Worm (Caenorhabditis elegans) whole organism, midembryonic: ENCODE data around the gene tyr-1.

ENCODE experiments used
- T22C8.4 ChIP-seq: fragments of 200-800 bp; sonication (Bioruptor generic); IDR thresholded peaks from 2 replicates; pipeline ENCODE4 v1.3.6; 2022; ENCODE audit warnings: missing genetic modification characterization, missing compliant biosample characterization
- cog-1 ChIP-seq: sonication (generic microtip); optimal IDR thresholded peaks from 2 replicates; lab custom pipeline; 2016; ENCODE audit warnings: missing genetic modification characterization, missing compliant biosample characterization
- flt-1 ChIP-seq: fragments of 200-800 bp; sonication (Bioruptor generic); IDR thresholded peaks from 2 replicates; pipeline ENCODE4 v1.3.6; 2022; ENCODE audit warnings: missing genetic modification characterization, missing compliant biosample characterization
- klf-2 ChIP-seq: fragments of 200-800 bp; sonication (Bioruptor generic); conservative IDR thresholded peaks from 2 replicates; pipeline ENCODE4 v1.3.6; 2022; ENCODE audit warnings: missing genetic modification reagents, missing genetic modification characterization, missing compliant biosample characterization
- med-1 ChIP-seq: sonication (generic microtip); optimal IDR thresholded peaks from 2 replicates; lab custom pipeline; 2017; ENCODE audit warnings: missing genetic modification characterization, mild to moderate bottlenecking, missing compliant biosample characterization, antibody characterized with exemption, missing genetic modification reagents; ENCODE audit not compliant: insufficient read depth
- ref-1 ChIP-seq: fragments of 200-800 bp; sonication (Bioruptor generic); conservative IDR thresholded peaks from 2 replicates; pipeline ENCODE4 v1.3.6; 2022; ENCODE audit warnings: missing genetic modification reagents, missing genetic modification characterization, missing compliant biosample characterization
- tab-1 ChIP-seq: fragments of 200-800 bp; sonication (Bioruptor generic); IDR thresholded peaks from 2 replicates; pipeline ENCODE4 v1.3.6; 2022; ENCODE audit warnings: missing genetic modification characterization, missing compliant biosample characterization
- ztf-23 ChIP-seq: fragments of 200-800 bp; sonication (Bioruptor generic); IDR thresholded peaks from 2 replicates; pipeline ENCODE4 v1.3.6; 2022; ENCODE audit warnings: missing genetic modification reagents, missing genetic modification characterization, missing compliant biosample characterization
- ztf-29 ChIP-seq: fragments of 200-800 bp; sonication (Bioruptor generic); IDR thresholded peaks from 2 replicates; pipeline ENCODE4 v1.3.6; 2022; ENCODE audit warnings: missing genetic modification reagents, missing genetic modification characterization, missing compliant biosample characterization

The tyr-1 gene

ce11 chrIII:7854494-7855184 is 18.9 kb upstream of the tyr-1 start, which contains the start of gene rpl-35:
TSS of gene rpl-35 (plus strand) at chrIII:7855134.
- TF ChIP-seq klf-2 (GFP tag; lab: Robert Waterston, UW) = peak; percentile 70; the same call in 1 of the 2 replicates
- peak; percentile 61 for TF ChIP-seq ref-1 (GFP tag; lab: Robert Waterston, UW)
- TF ChIP-seq tab-1 (GFP tag; lab: Robert Waterston, UW) = peak; percentile 83
- TF ChIP-seq T22C8.4 = peak; percentile 76
- peak; percentile 77 for TF ChIP-seq ztf-29 (GFP tag; lab: Robert Waterston, UW)
- peak; percentile 48 for TF ChIP-seq med-1 (GFP tag; lab: Kevin White, UChicago)
- TF ChIP-seq cog-1 (tag; lab: Kevin White, UChicago) = peak; percentile 99
- peak; percentile 94 for TF ChIP-seq ztf-23
- peak; percentile 92 for TF ChIP-seq flt-1 (GFP tag; lab: Robert Waterston, UW)

DNA sequence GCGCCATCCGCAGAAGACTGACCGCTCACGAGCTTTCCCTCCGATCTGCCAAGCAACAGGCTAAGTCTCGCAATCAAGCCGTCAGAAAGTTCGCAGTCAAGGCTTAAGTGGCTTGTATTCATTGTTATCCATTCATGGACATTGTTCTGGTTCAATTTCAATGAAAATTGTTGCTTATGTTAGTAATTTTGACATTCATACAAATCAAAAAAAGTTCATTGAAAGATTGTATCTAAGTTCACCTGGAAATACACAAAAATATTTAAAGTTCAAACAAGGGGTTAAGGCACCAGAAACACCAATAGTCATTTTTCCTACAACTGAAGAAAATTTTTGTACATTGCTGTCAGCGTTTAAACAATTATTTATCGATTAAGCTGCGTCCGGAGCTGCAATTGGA is 18.1 kb upstream of the tyr-1 start:
- no peak for TF ChIP-seq flt-1 (GFP tag; lab: Robert Waterston, UW)
- TF ChIP-seq ref-1 (GFP tag; lab: Robert Waterston, UW) = no peak
- no peak for TF ChIP-seq med-1 (GFP tag; lab: Kevin White, UChicago)
- TF ChIP-seq ztf-23 = no peak

DNA sequence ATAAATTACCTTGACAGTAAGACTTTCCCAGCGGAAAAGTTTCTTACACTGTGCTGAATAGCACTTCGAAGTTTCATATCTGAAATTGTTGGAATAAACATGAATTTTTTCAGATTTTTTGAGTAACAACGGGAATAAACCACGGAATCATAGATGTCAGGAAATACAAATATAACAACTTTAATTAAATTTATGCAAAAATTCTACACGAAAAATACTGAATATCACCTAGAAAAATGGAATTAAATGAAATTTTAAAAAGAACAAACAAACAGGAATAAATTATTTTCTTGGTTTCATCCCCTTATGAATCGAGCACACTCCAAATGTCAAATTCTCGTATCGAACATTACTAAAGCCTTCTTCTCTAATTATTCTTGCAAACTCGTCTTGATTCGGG is 16.4 kb upstream of the tyr-1 start, which contains the start of gene tag-307:
tag-307 (minus strand) TSS at position 101 of the 400 bp plus-strand sequence.
- no peak for TF ChIP-seq med-1 (GFP tag; lab: Kevin White, UChicago)
- no peak for TF ChIP-seq T22C8.4
- TF ChIP-seq tab-1 (GFP tag; lab: Robert Waterston, UW) = no peak
- no peak for TF ChIP-seq cog-1 (tag; lab: Kevin White, UChicago)
- no peak for TF ChIP-seq klf-2 (GFP tag; lab: Robert Waterston, UW)
- TF ChIP-seq ztf-23 = no peak
- TF ChIP-seq flt-1 (GFP tag; lab: Robert Waterston, UW) = no peak
- no peak for TF ChIP-seq ztf-29 (GFP tag; lab: Robert Waterston, UW)
- TF ChIP-seq ref-1 (GFP tag; lab: Robert Waterston, UW) = no peak

ce11 chrIII:7858407-7859029 is 15.1 kb upstream of the tyr-1 start, which contains the start of the genes coq-5 and ufm-1:
TSS of gene coq-5 (minus strand) at chrIII:7858457.
TSS of gene ufm-1 (plus strand) at chrIII:7858979.
- TF ChIP-seq ztf-23 = no peak
- TF ChIP-seq ztf-29 (GFP tag; lab: Robert Waterston, UW) = no peak
- TF ChIP-seq med-1 (GFP tag; lab: Kevin White, UChicago) = no peak
- TF ChIP-seq flt-1 (GFP tag; lab: Robert Waterston, UW) = no peak

- no peak for TF ChIP-seq med-1 (GFP tag; lab: Kevin White, UChicago)
- TF ChIP-seq flt-1 (GFP tag; lab: Robert Waterston, UW) = no peak
- no peak for TF ChIP-seq T22C8.4
- no peak for TF ChIP-seq cog-1 (tag; lab: Kevin White, UChicago)
- no peak for TF ChIP-seq klf-2 (GFP tag; lab: Robert Waterston, UW)
- TF ChIP-seq ztf-23 = no peak
- no peak for TF ChIP-seq tab-1 (GFP tag; lab: Robert Waterston, UW)
- no peak for TF ChIP-seq ref-1 (GFP tag; lab: Robert Waterston, UW)
- no peak for TF ChIP-seq ztf-29 (GFP tag; lab: Robert Waterston, UW)
Observed at ce11 chrIII:7859313-7859712, 14.3 kb upstream of the tyr-1 start, which contains the start of gene tomm-7. TSS of gene tomm-7 (plus strand) at chrIII:7859613.

DNA sequence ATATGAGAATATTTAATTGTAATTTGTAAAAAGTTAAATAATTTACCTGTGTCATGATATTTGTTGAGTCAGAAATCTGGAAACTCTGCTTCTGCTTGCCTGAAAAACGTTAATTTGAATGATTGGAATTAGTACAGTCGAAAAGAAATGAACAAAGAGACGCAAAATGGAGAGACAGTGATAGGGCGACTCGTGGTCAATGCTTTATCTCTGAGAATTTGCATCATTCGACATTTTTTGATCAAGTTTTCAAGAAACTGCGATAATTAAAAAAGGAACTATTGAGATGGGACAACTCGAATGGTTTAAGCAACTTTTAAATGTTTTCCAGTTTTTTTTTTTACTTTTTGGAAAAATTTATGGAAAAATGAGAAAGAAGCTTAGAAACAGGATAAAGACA is 12.7 kb upstream of the tyr-1 start, which contains the start of gene cuc-1:
cuc-1 (minus strand) TSS at position 101 of the 400 bp plus-strand sequence.
- no peak for TF ChIP-seq ztf-23
- no peak for TF ChIP-seq flt-1 (GFP tag; lab: Robert Waterston, UW)
- TF ChIP-seq tab-1 (GFP tag; lab: Robert Waterston, UW) = no peak
- no peak for TF ChIP-seq T22C8.4
- no peak for TF ChIP-seq ref-1 (GFP tag; lab: Robert Waterston, UW)
- TF ChIP-seq med-1 (GFP tag; lab: Kevin White, UChicago) = no peak
- TF ChIP-seq ztf-29 (GFP tag; lab: Robert Waterston, UW) = no peak
- no peak for TF ChIP-seq klf-2 (GFP tag; lab: Robert Waterston, UW)
- TF ChIP-seq cog-1 (tag; lab: Kevin White, UChicago) = no peak

- TF ChIP-seq ref-1 (GFP tag; lab: Robert Waterston, UW) = no peak
- TF ChIP-seq flt-1 (GFP tag; lab: Robert Waterston, UW) = no peak
- no peak for TF ChIP-seq cog-1 (tag; lab: Kevin White, UChicago)
- TF ChIP-seq tab-1 (GFP tag; lab: Robert Waterston, UW) = no peak
- no peak for TF ChIP-seq klf-2 (GFP tag; lab: Robert Waterston, UW)
- TF ChIP-seq ztf-29 (GFP tag; lab: Robert Waterston, UW) = no peak
- no peak for TF ChIP-seq ztf-23
- TF ChIP-seq med-1 (GFP tag; lab: Kevin White, UChicago) = no peak
- no peak for TF ChIP-seq T22C8.4
Observed at ce11 chrIII:7861535-7862120, 12.0 kb upstream of the tyr-1 start, which contains the start of gene snr-5. TSS of gene snr-5 (plus strand) at chrIII:7862070.

DNA sequence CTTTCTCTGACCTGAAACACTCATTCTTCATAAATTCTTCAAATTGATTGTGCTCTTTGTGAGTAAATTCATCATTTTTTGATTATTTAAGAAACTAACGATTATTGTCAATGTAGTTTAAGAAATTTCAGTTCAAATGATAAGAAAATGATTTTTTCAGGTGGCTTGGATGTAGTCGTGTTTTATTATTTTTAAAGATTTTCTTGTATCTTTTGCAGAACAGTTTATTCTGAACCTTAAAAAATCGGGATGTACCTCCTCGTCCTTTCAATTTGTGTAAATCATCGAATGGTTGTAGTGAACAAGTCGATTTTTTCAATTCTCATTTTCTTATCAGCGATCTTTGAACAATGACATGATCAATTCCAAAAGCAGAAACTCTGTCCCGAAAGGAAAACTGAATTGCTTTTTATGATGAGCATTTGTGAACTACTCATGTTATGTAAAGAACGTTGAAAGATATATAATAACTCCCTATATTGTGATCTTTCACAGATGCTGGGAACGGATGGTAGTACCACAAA is 8.3 kb upstream of the tyr-1 start, which contains the start of gene slc-17.3:
slc-17.3 (minus strand) TSS at position 51 of the 524 bp plus-strand sequence.
- no peak for TF ChIP-seq cog-1 (tag; lab: Kevin White, UChicago)
- TF ChIP-seq tab-1 (GFP tag; lab: Robert Waterston, UW) = no peak
- TF ChIP-seq T22C8.4 = no peak
- TF ChIP-seq med-1 (GFP tag; lab: Kevin White, UChicago) = no peak
- no peak for TF ChIP-seq ref-1 (GFP tag; lab: Robert Waterston, UW)
- no peak for TF ChIP-seq ztf-29 (GFP tag; lab: Robert Waterston, UW)
- no peak for TF ChIP-seq klf-2 (GFP tag; lab: Robert Waterston, UW)
- no peak for TF ChIP-seq ztf-23
- no peak for TF ChIP-seq flt-1 (GFP tag; lab: Robert Waterston, UW)
